Worm (Caenorhabditis elegans) whole organism, young adult: ENCODE data around the gene Y46G5A.8.

ENCODE experiments used
- B0261.1 ChIP-seq: sonication (generic microtip); optimal IDR thresholded peaks from 2 replicates; lab custom pipeline; 2016; ENCODE audit warnings: mild to moderate bottlenecking, missing genetic modification characterization, moderate library complexity, missing compliant biosample characterization
- F22D6.2 ChIP-seq: sonication (generic microtip); optimal IDR thresholded peaks from 2 replicates; lab custom pipeline; 2016; ENCODE audit warnings: mild to moderate bottlenecking, missing genetic modification characterization, missing compliant biosample characterization
- F33H1.4 ChIP-seq: fragments of 200-800 bp; sonication (Bioruptor generic); IDR thresholded peaks from 2 replicates; pipeline ENCODE4 v1.3.6; 2022; ENCODE audit warnings: missing genetic modification reagents, missing genetic modification characterization, missing compliant biosample characterization
- F57C9.4 ChIP-seq: sonication (generic microtip); optimal IDR thresholded peaks from 2 replicates; lab custom pipeline; 2017; ENCODE audit warnings: mild to moderate bottlenecking, missing genetic modification characterization, missing compliant biosample characterization
- Y53F4B.3 ChIP-seq: fragments of 200-800 bp; sonication (Bioruptor generic); IDR thresholded peaks from 2 replicates; pipeline ENCODE4 v1.3.6; 2022; ENCODE audit warnings: missing genetic modification reagents, missing genetic modification characterization, missing compliant biosample characterization
- Y56A3A.18 ChIP-seq: fragments of 200-800 bp; sonication (Bioruptor generic); IDR thresholded peaks from 2 replicates; pipeline ENCODE4 v1.3.6; 2022; ENCODE audit warnings: missing genetic modification reagents, missing genetic modification characterization, missing compliant biosample characterization
- ama-1 ChIP-seq, 3 experiments: fragments of 150-350 bp in 1 of 3; sonication (generic microtip) in 2 of 3; optimal IDR thresholded peaks; 2 replicates each; lab custom pipeline; 2014 to 2018; ENCODE audit warnings: missing biosample characterization in 2 of 3, missing genetic modification characterization in 2 of 3, missing genetic modification reagents in 2 of 3
- aptf-3 ChIP-seq: fragments of 200-800 bp; sonication (Bioruptor generic); IDR thresholded peaks from 2 replicates; pipeline ENCODE4 v1.3.6; 2022; ENCODE audit warnings: missing genetic modification characterization, missing compliant biosample characterization
- atf-7 ChIP-seq: sonication (generic microtip); optimal IDR thresholded peaks from 2 replicates; lab custom pipeline; 2017; ENCODE audit warnings: mild to moderate bottlenecking, missing genetic modification characterization, missing compliant biosample characterization
- athp-1 ChIP-seq: sonication (generic microtip); optimal IDR thresholded peaks from 2 replicates; lab custom pipeline; 2017; ENCODE audit warnings: mild to moderate bottlenecking, missing genetic modification characterization, missing compliant biosample characterization
- attf-5 ChIP-seq: fragments of 200-800 bp; sonication (Bioruptor generic); optimal IDR thresholded peaks from 2 replicates; lab custom pipeline; 2018; ENCODE audit warnings: mild to moderate bottlenecking, missing genetic modification characterization, missing compliant biosample characterization
- attf-6 ChIP-seq: fragments of 200-800 bp; sonication (Bioruptor generic); IDR thresholded peaks from 2 replicates; pipeline ENCODE4 v1.3.6; 2022; ENCODE audit warnings: missing genetic modification reagents, missing genetic modification characterization, missing compliant biosample characterization
- ccch-3 ChIP-seq: fragments of 200-800 bp; sonication (Bioruptor generic); optimal IDR thresholded peaks from 2 replicates; lab custom pipeline; 2018; ENCODE audit warnings: mild to moderate bottlenecking, missing genetic modification characterization, missing compliant biosample characterization
- cebp-1 ChIP-seq, 2 experiments: fragments of 200-800 bp in 1 of 2; sonication (Bioruptor generic) in 1 of 2; sonication (generic microtip) in 1 of 2; IDR thresholded peaks in 1 of 2; optimal IDR thresholded peaks in 1 of 2; 2 replicates each; pipeline versions ENCODE4 v1.3.6 to Lab custom; 2017 to 2022; ENCODE audit warnings: missing compliant biosample characterization in 2 of 2, missing genetic modification characterization in 2 of 2, mild to moderate bottlenecking in 1 of 2, missing genetic modification reagents in 1 of 2, moderate library complexity in 1 of 2
- cebp-2 ChIP-seq: fragments of 200-800 bp; sonication (Bioruptor generic); IDR thresholded peaks from 2 replicates; pipeline ENCODE4 v1.3.6; 2022; ENCODE audit warnings: missing genetic modification characterization, missing compliant biosample characterization
- ceh-100 ChIP-seq: fragments of 200-800 bp; sonication (Bioruptor generic); IDR thresholded peaks from 2 replicates; pipeline ENCODE4 v1.3.6; 2022; ENCODE audit warnings: missing genetic modification reagents, missing genetic modification characterization, missing compliant biosample characterization
- ceh-27 ChIP-seq: fragments of 200-800 bp; sonication (Bioruptor generic); optimal IDR thresholded peaks from 2 replicates; lab custom pipeline; 2018; ENCODE audit warnings: mild to moderate bottlenecking, missing genetic modification characterization, moderate library complexity, missing compliant biosample characterization
- dpff-1 ChIP-seq: sonication (generic microtip); optimal IDR thresholded peaks from 2 replicates; lab custom pipeline; 2017; ENCODE audit warnings: mild to moderate bottlenecking, missing genetic modification characterization, missing compliant biosample characterization
- dpl-1 ChIP-seq: fragments of 150-350 bp; optimal IDR thresholded peaks from 2 replicates; lab custom pipeline; 2014; ENCODE audit warnings: missing biosample characterization, missing genetic modification reagents, missing genetic modification characterization
- efl-1 ChIP-seq: fragments of 150-350 bp; optimal IDR thresholded peaks from 2 replicates; lab custom pipeline; 2014; ENCODE audit warnings: missing biosample characterization, missing genetic modification reagents, missing genetic modification characterization
- egrh-3 ChIP-seq: fragments of 200-800 bp; sonication (Bioruptor generic); IDR thresholded peaks from 2 replicates; pipeline ENCODE4 v1.3.6; 2022; ENCODE audit warnings: missing genetic modification reagents, missing genetic modification characterization, missing compliant biosample characterization
- fkh-3 ChIP-seq: sonication (generic microtip); optimal IDR thresholded peaks from 2 replicates; lab custom pipeline; 2016; ENCODE audit warnings: mild to moderate bottlenecking, missing genetic modification characterization, missing compliant biosample characterization
- gei-17 ChIP-seq: fragments of 200-800 bp; sonication (Bioruptor generic); optimal IDR thresholded peaks from 2 replicates; lab custom pipeline; 2018; ENCODE audit warnings: mild to moderate bottlenecking, missing genetic modification characterization, missing compliant biosample characterization
- hlh-26 ChIP-seq: fragments of 200-800 bp; sonication (Bioruptor generic); conservative IDR thresholded peaks from 2 replicates; pipeline ENCODE4 v1.3.6; 2022; ENCODE audit warnings: missing genetic modification reagents, missing genetic modification characterization, missing compliant biosample characterization
- hmg-20 ChIP-seq: fragments of 200-800 bp; sonication (Bioruptor generic); IDR thresholded peaks from 2 replicates; pipeline ENCODE4 v1.3.6; 2022; ENCODE audit warnings: missing genetic modification reagents, missing genetic modification characterization, missing compliant biosample characterization
- hsf-1 ChIP-seq: fragments of 200-800 bp; sonication (Bioruptor generic); IDR thresholded peaks from 2 replicates; pipeline ENCODE4 v1.3.6; 2022; ENCODE audit warnings: missing genetic modification reagents, missing genetic modification characterization, missing compliant biosample characterization
- let-526 ChIP-seq: fragments of 200-800 bp; sonication (Bioruptor generic); IDR thresholded peaks from 2 replicates; pipeline ENCODE4 v1.3.6; 2022; ENCODE audit warnings: missing genetic modification reagents, missing genetic modification characterization, missing compliant biosample characterization
- let-607 ChIP-seq, 2 experiments: fragments of 200-800 bp in 1 of 2; sonication (Bioruptor generic) in 1 of 2; sonication (generic microtip) in 1 of 2; optimal IDR thresholded peaks; 2 replicates each; lab custom pipeline; 2016 to 2018; ENCODE audit warnings: mild to moderate bottlenecking in 2 of 2, missing compliant biosample characterization in 2 of 2, missing genetic modification characterization in 2 of 2, moderate library complexity in 2 of 2, missing genotype in 1 of 2
- lin-35 ChIP-seq, 3 experiments: fragments of 150-350 bp in 2 of 3; sonication (generic microtip) in 1 of 3; optimal IDR thresholded peaks; 2 replicates each; lab custom pipeline; 2014 to 2018; ENCODE audit warnings: missing biosample characterization in 3 of 3, missing genetic modification characterization in 3 of 3, missing genetic modification reagents in 3 of 3
- lir-1 ChIP-seq: fragments of 200-800 bp; sonication (Bioruptor generic); conservative IDR thresholded peaks from 2 replicates; pipeline ENCODE4 v1.3.6; 2022; ENCODE audit warnings: missing genetic modification reagents, missing genetic modification characterization, missing compliant biosample characterization
- madf-8 ChIP-seq: fragments of 200-800 bp; sonication (Bioruptor generic); conservative IDR thresholded peaks from 2 replicates; pipeline ENCODE4 v1.3.6; 2022; ENCODE audit warnings: missing genetic modification reagents, missing genetic modification characterization, missing compliant biosample characterization
- nfya-2 ChIP-seq: fragments of 200-800 bp; sonication (Bioruptor generic); IDR thresholded peaks from 2 replicates; pipeline ENCODE4 v1.3.6; 2022; ENCODE audit warnings: missing genetic modification reagents, missing genetic modification characterization, missing compliant biosample characterization
- nhr-179 ChIP-seq: sonication (generic microtip); optimal IDR thresholded peaks from 2 replicates; lab custom pipeline; 2016; ENCODE audit warnings: mild to moderate bottlenecking, missing genetic modification characterization, missing compliant biosample characterization
- nhr-27 ChIP-seq: fragments of 200-800 bp; sonication (Bioruptor generic); optimal IDR thresholded peaks from 2 replicates; lab custom pipeline; 2018; ENCODE audit warnings: mild to moderate bottlenecking, missing genetic modification characterization, moderate library complexity, missing compliant biosample characterization
- pbrm-1 ChIP-seq: fragments of 200-800 bp; sonication (Bioruptor generic); IDR thresholded peaks from 2 replicates; pipeline ENCODE4 v1.3.6; 2022; ENCODE audit warnings: missing genetic modification reagents, missing genetic modification characterization, missing compliant biosample characterization
- rcor-1 ChIP-seq: fragments of 200-800 bp; sonication (Bioruptor generic); IDR thresholded peaks from 2 replicates; pipeline ENCODE4 v1.3.6; 2022; ENCODE audit warnings: missing genetic modification reagents, missing genetic modification characterization, missing compliant biosample characterization
- sdz-38 ChIP-seq: sonication (generic microtip); optimal IDR thresholded peaks from 2 replicates; lab custom pipeline; 2016; ENCODE audit warnings: missing genotype, missing genetic modification characterization, missing compliant biosample characterization
- sea-2 ChIP-seq: fragments of 200-800 bp; sonication (Bioruptor generic); IDR thresholded peaks from 2 replicates; pipeline ENCODE4 v1.3.6; 2022; ENCODE audit warnings: missing genetic modification characterization, missing compliant biosample characterization
- snpc-1.1 ChIP-seq: sonication (generic microtip); optimal IDR thresholded peaks from 2 replicates; lab custom pipeline; 2017; ENCODE audit warnings: missing genetic modification characterization, mild to moderate bottlenecking, missing compliant biosample characterization, antibody characterized with exemption, moderate library complexity, missing genotype, missing genetic modification reagents; ENCODE audit not compliant: insufficient read depth
- snpc-1.3 ChIP-seq: sonication (generic microtip); optimal IDR thresholded peaks from 2 replicates; lab custom pipeline; 2017; ENCODE audit warnings: missing genetic modification characterization, mild to moderate bottlenecking, missing compliant biosample characterization, antibody characterized with exemption, moderate library complexity, missing genotype, missing genetic modification reagents; ENCODE audit not compliant: insufficient read depth
- somi-1 ChIP-seq: fragments of 200-800 bp; sonication (Bioruptor generic); optimal IDR thresholded peaks from 2 replicates; lab custom pipeline; 2018; ENCODE audit warnings: mild to moderate bottlenecking, missing genetic modification characterization, missing compliant biosample characterization
- unc-62 ChIP-seq: fragments of 150-350 bp; optimal IDR thresholded peaks from 2 replicates; lab custom pipeline; 2014; ENCODE audit warnings: missing biosample characterization, missing genetic modification reagents, missing genetic modification characterization
- xnd-1 ChIP-seq: sonication (generic microtip); optimal IDR thresholded peaks from 2 replicates; lab custom pipeline; 2016; ENCODE audit warnings: missing genotype, missing genetic modification reagents, missing genetic modification characterization, missing compliant biosample characterization
- zfh-2 ChIP-seq: fragments of 200-800 bp; sonication (Bioruptor generic); conservative IDR thresholded peaks from 2 replicates; pipeline ENCODE4 v1.3.6; 2022; ENCODE audit warnings: missing genetic modification reagents, missing genetic modification characterization, missing compliant biosample characterization
- zim-3 ChIP-seq: sonication (generic microtip); optimal IDR thresholded peaks from 2 replicates; lab custom pipeline; 2017; ENCODE audit warnings: mild to moderate bottlenecking, missing genetic modification characterization, moderate library complexity, missing compliant biosample characterization
- ztf-25 ChIP-seq: fragments of 200-800 bp; sonication (Bioruptor generic); IDR thresholded peaks from 2 replicates; pipeline ENCODE4 v1.3.6; 2022; ENCODE audit warnings: missing genetic modification reagents, missing genetic modification characterization, missing compliant biosample characterization
- ztf-3 ChIP-seq: fragments of 200-800 bp; sonication (Bioruptor generic); optimal IDR thresholded peaks from 2 replicates; lab custom pipeline; 2018; ENCODE audit warnings: mild to moderate bottlenecking, missing genetic modification characterization, missing compliant biosample characterization
- ztf-6 ChIP-seq: fragments of 200-800 bp; sonication (Bioruptor generic); IDR thresholded peaks from 2 replicates; pipeline ENCODE4 v1.3.6; 2022; ENCODE audit warnings: missing genetic modification reagents, missing genetic modification characterization, missing compliant biosample characterization

The Y46G5A.8 gene

ce11 chrII:12805765-12806384, 49.7 kb downstream of the Y46G5A.8 start (continued):
- TF ChIP-seq snpc-1.1 (tag; lab: Kevin White, UChicago) (no peak), sea-2 (no peak), lin-35 (GFP tag; optimal IDR thresholded peaks at IDR 0.05; lab: Kevin White, UChicago) (peak in 1 of 3 experiments; percentile 54), cebp-2 (no peak), nhr-179 (tag; lab: Kevin White, UChicago) (no peak), lir-1 (no peak), dpl-1 (no peak), ceh-100 (GFP tag; lab: Robert Waterston, UW) (no peak), fkh-3 (tag; lab: Kevin White, UChicago) (no peak), ztf-25 (GFP tag; lab: Robert Waterston, UW) (no peak), nfya-2 (GFP tag; lab: Robert Waterston, UW) (no peak), ztf-3 (no peak), F22D6.2 (tag; lab: Kevin White, UChicago) (no peak), hmg-20 (GFP tag; lab: Robert Waterston, UW) (no peak), nhr-27 (tag; lab: Kevin White, UChicago) (no peak), xnd-1 (no peak), atf-7 (peak; percentile 17), sdz-38 (tag; lab: Kevin White, UChicago) (no peak), hsf-1 (GFP tag; lab: Robert Waterston, UW) (no peak), rcor-1 (GFP tag; lab: Robert Waterston, UW) (peak; percentile 16; the same call in 1 of the 2 replicates), let-607 (tag; optimal IDR thresholded peaks at IDR 0.05; lab: Kevin White, UChicago) (no peak), ztf-6 (GFP tag; lab: Robert Waterston, UW) (no peak), ama-1 (optimal IDR thresholded peaks at IDR 0.05; lab: Kevin White, UChicago) (no peak), ama-1 (GFP tag; optimal IDR thresholded peaks at IDR 0.05; lab: Kevin White, UChicago) (no peak), somi-1 (GFP tag; lab: Kevin White, UChicago) (no peak), ceh-27 (no peak), zim-3 (no peak), efl-1 (GFP tag; lab: Kevin White, UChicago) (no peak), hlh-26 (no peak), attf-6 (GFP tag; lab: Robert Waterston, UW) (no peak), dpff-1 (tag; lab: Kevin White, UChicago) (no peak), cebp-1 (GFP tag; IDR thresholded peaks at IDR 0.05; lab: Robert Waterston, UW) (no peak), cebp-1 (tag; optimal IDR thresholded peaks at IDR 0.05; lab: Kevin White, UChicago) (peak; percentile 55), madf-8 (GFP tag; lab: Robert Waterston, UW) (no peak), Y56A3A.18 (GFP tag; lab: Robert Waterston, UW) (no peak), Y53F4B.3 (GFP tag; lab: Robert Waterston, UW) (no peak), F57C9.4 (tag; lab: Kevin White, UChicago) (no peak), gei-17 (GFP tag; lab: Kevin White, UChicago) (no peak), aptf-3 (GFP tag; lab: Robert Waterston, UW) (no peak), unc-62 (GFP tag; lab: Kevin White, UChicago) (no peak), F33H1.4 (GFP tag; lab: Robert Waterston, UW) (no peak), pbrm-1 (GFP tag; lab: Robert Waterston, UW) (no peak), ccch-3 (GFP tag; lab: Kevin White, UChicago) (no peak), B0261.1 (tag; lab: Kevin White, UChicago) (no peak), attf-5 (GFP tag; lab: Kevin White, UChicago) (peak; percentile 40), egrh-3 (GFP tag; lab: Robert Waterston, UW) (no peak), zfh-2 (GFP tag; lab: Robert Waterston, UW) (peak; percentile 92), snpc-1.3 (no peak), athp-1 (tag; lab: Kevin White, UChicago) (no peak), let-526 (no peak)
